Fruit fly (Drosophila melanogaster): ENCODE data around the gene CG4691.

DNA sequence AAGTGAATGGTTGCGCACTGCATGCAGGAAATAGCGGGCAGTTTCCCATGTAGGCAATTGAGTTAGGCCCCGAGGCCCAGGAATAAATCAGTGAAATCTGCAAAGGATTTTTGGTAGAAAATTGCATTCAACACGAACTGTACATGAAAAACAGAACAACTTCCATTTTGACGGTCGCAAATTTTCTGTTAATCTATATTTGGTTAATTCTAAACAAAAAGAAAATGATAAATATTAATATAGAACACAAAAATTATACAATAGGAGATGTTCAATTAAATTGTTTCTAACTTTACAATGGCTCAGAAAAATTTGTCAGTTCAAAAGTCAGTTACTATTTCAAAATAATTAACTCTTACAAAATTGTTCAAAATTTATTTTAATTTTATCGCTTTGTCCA is 41.5 kb downstream of the CG4691 start, which contains the start of gene CG33308:
- TF ChIP-seq ey (GFP tag; optimal IDR thresholded peaks at IDR 0.05) (no peak), psq (GFP tag; optimal IDR thresholded peaks at IDR 0.05) (no peak), Myc (optimal IDR thresholded peaks at IDR 0.05) (no peak), rgr (GFP tag; optimal IDR thresholded peaks at IDR 0.05) (no peak), N (GFP tag; optimal IDR thresholded peaks at IDR 0.05) (no peak), HLH106 (tag; optimal IDR thresholded peaks at IDR 0.05) (no peak), OdsH (GFP tag; optimal IDR thresholded peaks at IDR 0.05) (no peak), Vsx2 (GFP tag; optimal IDR thresholded peaks at IDR 0.05; ENCODE audit: partially characterized antibody) (no peak), Jra (GFP tag; optimal IDR thresholded peaks at IDR 0.05) (no peak), Dfd (GFP tag; optimal IDR thresholded peaks at IDR 0.05) (no peak), GATAd (GFP tag; optimal IDR thresholded peaks at IDR 0.05) (no peak), lola (GFP tag; optimal IDR thresholded peaks at IDR 0.05) (no peak)

All from whole organism, wandering third instar larva.